Worm (Caenorhabditis elegans) whole organism, L3 larva: ENCODE measurements around the gene T14B1.1.
"Not testable (repeated sequence)": the region's sequence is repeated elsewhere in the genome, so short reads cannot be mapped to it uniquely, and the experiment has no call there.

Experiments used
- R02D3.7 ChIP-seq: fragments of 150-350 bp; optimal IDR thresholded peaks from 2 replicates; lab custom pipeline; 2014; ENCODE audit warnings: missing biosample characterization, missing genetic modification characterization
- ZK546.5 ChIP-seq: sonication (generic microtip); optimal IDR thresholded peaks from 2 replicates; lab custom pipeline; 2017; ENCODE audit warnings: missing biosample characterization, missing genetic modification characterization
- aly-2 ChIP-seq: fragments of 150-350 bp; optimal IDR thresholded peaks from 2 replicates; lab custom pipeline; 2014; ENCODE audit warnings: missing biosample characterization, missing genetic modification characterization
- ceh-16 ChIP-seq: sonication (generic microtip); optimal IDR thresholded peaks from 2 replicates; lab custom pipeline; 2017; ENCODE audit warnings: missing biosample characterization, missing genetic modification characterization
- ceh-28 ChIP-seq: fragments of 150-350 bp; optimal IDR thresholded peaks from 2 replicates; lab custom pipeline; 2014; ENCODE audit warnings: missing biosample characterization, missing genetic modification reagents, missing genetic modification characterization
- ceh-82 ChIP-seq: fragments of 150-350 bp; optimal IDR thresholded peaks from 2 replicates; lab custom pipeline; 2014; ENCODE audit warnings: missing biosample characterization, missing genetic modification characterization
- ceh-9 ChIP-seq: sonication (generic microtip); optimal IDR thresholded peaks from 2 replicates; lab custom pipeline; 2018; ENCODE audit warnings: missing biosample characterization, missing genetic modification characterization
- egl-5 ChIP-seq: fragments of 150-350 bp; optimal IDR thresholded peaks from 2 replicates; lab custom pipeline; 2017; ENCODE audit warnings: missing biosample characterization, missing genetic modification reagents, missing genetic modification characterization, inconsistent platforms
- elt-1 ChIP-seq: fragments of 150-350 bp; optimal IDR thresholded peaks from 2 replicates; lab custom pipeline; 2014; ENCODE audit warnings: missing biosample characterization, missing genetic modification characterization
- elt-2 ChIP-seq: sonication (generic microtip); optimal IDR thresholded peaks from 2 replicates; lab custom pipeline; 2016; ENCODE audit warnings: missing genetic modification reagents, mild to moderate bottlenecking, missing genetic modification characterization, missing compliant biosample characterization
- elt-3 ChIP-seq, 3 experiments: fragments of 150-350 bp in 1 of 3; sonication (generic microtip) in 2 of 3; optimal IDR thresholded peaks; 2 replicates in 2 of 3; 4 replicates in 1 of 3; lab custom pipeline; 2014 to 2017; ENCODE audit warnings: missing biosample characterization in 3 of 3, missing genetic modification characterization in 3 of 3
- fos-1 ChIP-seq: fragments of 150-350 bp; optimal IDR thresholded peaks from 2 replicates; lab custom pipeline; 2014; ENCODE audit warnings: missing biosample characterization, missing genetic modification characterization
- hmg-11 ChIP-seq: sonication (generic microtip); optimal IDR thresholded peaks from 2 replicates; lab custom pipeline; 2016; ENCODE audit warnings: missing genetic modification characterization, missing compliant biosample characterization
- jun-1 ChIP-seq: fragments of 150-350 bp; optimal IDR thresholded peaks from 2 replicates; lab custom pipeline; 2014; ENCODE audit warnings: missing biosample characterization, missing genetic modification reagents, missing genetic modification characterization
- lin-39 ChIP-seq: fragments of 150-350 bp; optimal IDR thresholded peaks from 2 replicates; lab custom pipeline; 2018; ENCODE audit warnings: missing biosample characterization, missing genetic modification reagents, missing genetic modification characterization
- lsy-12 ChIP-seq: sonication (generic microtip); optimal IDR thresholded peaks from 2 replicates; lab custom pipeline; 2016; ENCODE audit warnings: mild to moderate bottlenecking, missing genetic modification characterization, missing compliant biosample characterization
- mdl-1 ChIP-seq: fragments of 150-350 bp; optimal IDR thresholded peaks from 2 replicates; lab custom pipeline; 2014; ENCODE audit warnings: missing biosample characterization, missing genetic modification characterization
- mml-1 ChIP-seq: fragments of 150-350 bp; sonication (generic microtip); optimal IDR thresholded peaks from 3 replicates; lab custom pipeline; 2014; ENCODE audit warnings: missing biosample characterization, missing genetic modification characterization
- nhr-12 ChIP-seq: fragments of 150-350 bp; optimal IDR thresholded peaks from 2 replicates; lab custom pipeline; 2014; ENCODE audit warnings: missing biosample characterization, missing genetic modification characterization
- nhr-23 ChIP-seq: fragments of 150-350 bp; optimal IDR thresholded peaks from 2 replicates; lab custom pipeline; 2014; ENCODE audit warnings: missing biosample characterization, missing genetic modification reagents, missing genetic modification characterization
- nhr-25 ChIP-seq: sonication (generic microtip); optimal IDR thresholded peaks from 2 replicates; lab custom pipeline; 2017; ENCODE audit warnings: missing biosample characterization, missing genetic modification characterization
- nhr-43 ChIP-seq: sonication (generic microtip); optimal IDR thresholded peaks from 2 replicates; lab custom pipeline; 2016; ENCODE audit warnings: mild to moderate bottlenecking, missing genetic modification characterization, missing compliant biosample characterization; ENCODE audit not compliant: poor library complexity, severe bottlenecking
- nhr-76 ChIP-seq: fragments of 150-350 bp; sonication (generic microtip); optimal IDR thresholded peaks from 5 replicates; lab custom pipeline; 2014; ENCODE audit warnings: missing biosample characterization, missing genetic modification characterization
- pha-4 ChIP-seq: fragments of 150-350 bp; optimal IDR thresholded peaks from 2 replicates; lab custom pipeline; 2014; ENCODE audit warnings: missing biosample characterization, missing genetic modification reagents, missing genetic modification characterization
- pqm-1 ChIP-seq: fragments of 150-350 bp; optimal IDR thresholded peaks from 2 replicates; lab custom pipeline; 2017; ENCODE audit warnings: missing biosample characterization, missing genetic modification characterization, inconsistent platforms
- sea-2 ChIP-seq: fragments of 150-350 bp; sonication (generic microtip); optimal IDR thresholded peaks from 4 replicates; lab custom pipeline; 2014; ENCODE audit warnings: missing biosample characterization, missing genetic modification reagents, missing genetic modification characterization
- skn-1 ChIP-seq: fragments of 150-350 bp; optimal IDR thresholded peaks from 2 replicates; lab custom pipeline; 2014; ENCODE audit warnings: missing biosample characterization, missing genetic modification characterization
- snpc-4 ChIP-seq: fragments of 150-350 bp; optimal IDR thresholded peaks from 2 replicates; lab custom pipeline; 2014; ENCODE audit warnings: missing biosample characterization, missing genetic modification characterization
- tbx-2 ChIP-seq: sonication (generic microtip); optimal IDR thresholded peaks from 2 replicates; lab custom pipeline; 2016; ENCODE audit warnings: mild to moderate bottlenecking, missing genetic modification characterization, missing compliant biosample characterization
- unc-39 ChIP-seq: sonication (generic microtip); optimal IDR thresholded peaks from 4 replicates; lab custom pipeline; 2017; ENCODE audit warnings: missing biosample characterization, missing genetic modification characterization
- unc-62 ChIP-seq: fragments of 150-350 bp; sonication (generic microtip); optimal IDR thresholded peaks from 4 replicates; lab custom pipeline; 2014; ENCODE audit warnings: missing biosample characterization, missing genetic modification reagents, missing genetic modification characterization
- ztf-11 ChIP-seq: fragments of 150-350 bp; optimal IDR thresholded peaks from 2 replicates; lab custom pipeline; 2014; ENCODE audit warnings: missing biosample characterization, missing genetic modification characterization
- ztf-4 ChIP-seq: fragments of 150-350 bp; optimal IDR thresholded peaks from 2 replicates; lab custom pipeline; 2014; ENCODE audit warnings: missing biosample characterization, missing genetic modification characterization

Gene T14B1.1

ce11 chrX:9635376-9635775 lies 33.1 kb downstream of the T14B1.1 start, which contains the start of gene F34H10.5:
F34H10.5 (plus strand) TSS chrX:9635676.
- TF ChIP-seq elt-3 (tag; optimal IDR thresholded peaks at IDR 0.05; lab: Kevin White, UChicago) = no peak
- no peak for TF ChIP-seq egl-5 (tag; lab: Kevin White, UChicago)
- TF ChIP-seq R02D3.7 = no peak
- no peak for TF ChIP-seq snpc-4
- TF ChIP-seq sea-2 (GFP tag; lab: Kevin White, UChicago) = no peak
- no peak for TF ChIP-seq ZK546.5 (tag; lab: Kevin White, UChicago)
- no peak for TF ChIP-seq ztf-11 (tag; lab: Kevin White, UChicago)
- no peak for TF ChIP-seq lin-39
- TF ChIP-seq nhr-43 (tag; lab: Kevin White, UChicago) = no peak
- no peak for TF ChIP-seq unc-39 (tag; lab: Kevin White, UChicago)
- TF ChIP-seq mml-1 (tag; lab: Kevin White, UChicago) = no peak

DNA sequence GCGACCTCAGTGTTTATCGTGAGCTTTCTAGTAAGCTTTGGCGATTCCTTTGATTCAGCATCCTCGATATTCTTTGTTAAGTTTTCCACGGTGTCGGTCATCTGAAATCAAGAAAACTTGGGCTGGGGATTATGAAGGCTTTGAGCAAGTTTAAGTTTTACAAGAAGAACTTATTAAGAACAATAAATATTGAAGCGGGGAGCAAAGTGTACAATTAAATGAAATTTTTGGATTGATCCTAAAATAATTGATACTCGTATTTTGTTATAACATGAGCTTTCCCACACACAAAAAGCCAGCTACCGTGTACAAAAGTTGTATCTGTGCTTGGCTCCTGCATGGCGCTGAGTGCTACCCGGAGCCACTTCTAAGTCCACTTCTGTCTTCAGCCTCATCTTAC lies 33.6 kb downstream of the T14B1.1 start, which contains the start of gene F34H10.3:
TSS of gene F34H10.3 (minus strand) at position 101 of the 400 bp plus-strand sequence.
- TF ChIP-seq lsy-12 = no peak
- no peak for TF ChIP-seq ceh-28 (tag; lab: Kevin White, UChicago)
- TF ChIP-seq tbx-2 = no peak
- no peak for TF ChIP-seq hmg-11 (tag; lab: Kevin White, UChicago)
- no peak for TF ChIP-seq jun-1
- TF ChIP-seq ceh-82 (tag; lab: Kevin White, UChicago) = no peak
- TF ChIP-seq fos-1 (tag; lab: Kevin White, UChicago) = no peak
- no peak for TF ChIP-seq snpc-4
- no peak for TF ChIP-seq ceh-9
- no peak for TF ChIP-seq ZK546.5 (tag; lab: Kevin White, UChicago)

ce11 chrX:9629552-9629951 lies 39.0 kb downstream of the T14B1.1 start:
- TF ChIP-seq skn-1 (no peak), elt-3 (tag; optimal IDR thresholded peaks at IDR 0.05; lab: Kevin White, UChicago) (no peak), nhr-76 (tag; lab: Kevin White, UChicago) (no peak), mml-1 (tag; lab: Kevin White, UChicago) (no peak), nhr-25 (tag; lab: Kevin White, UChicago) (no peak), R02D3.7 (no peak), elt-1 (tag; lab: Kevin White, UChicago) (no peak), mdl-1 (tag; lab: Kevin White, UChicago) (no peak), unc-62 (GFP tag; lab: Kevin White, UChicago) (no peak), ceh-28 (tag; lab: Kevin White, UChicago) (no peak), nhr-23 (tag; lab: Kevin White, UChicago) (no peak), snpc-4 (no peak), ztf-11 (tag; lab: Kevin White, UChicago) (no peak), ceh-16 (tag; lab: Kevin White, UChicago) (no peak)
- TF ChIP-seq, all 47 proteins: peak for 0

ce11 chrX:9625824-9626223 lies 42.7 kb downstream of the T14B1.1 start, which contains the start of gene F34H10.1:
F34H10.1 (plus strand) TSS chrX:9626124.
- TF ChIP-seq unc-62 (GFP tag; lab: Kevin White, UChicago); nhr-43 (tag; lab: Kevin White, UChicago); ztf-4 (tag; lab: Kevin White, UChicago): not testable (repeated sequence)

ce11 chrX:9622609-9623008 lies 45.9 kb downstream of the T14B1.1 start:
- TF ChIP-seq nhr-43 (tag; lab: Kevin White, UChicago) = peak; percentile 59
- TF ChIP-seq R02D3.7 = no peak
- no peak for TF ChIP-seq nhr-23 (tag; lab: Kevin White, UChicago)
- TF ChIP-seq lsy-12 = peak; percentile 4
- peak; percentile 4 for TF ChIP-seq nhr-25 (tag; lab: Kevin White, UChicago)
- TF ChIP-seq hmg-11 (tag; lab: Kevin White, UChicago) = peak; percentile 14
- peak; percentile 27 for TF ChIP-seq elt-2 (tag; lab: Kevin White, UChicago)

ce11 chrX:9620136-9620535 lies 48.4 kb downstream of the T14B1.1 start, which contains the start of gene C11E4.8:
C11E4.8 (plus strand) TSS chrX:9620436.
- TF ChIP-seq mml-1 (tag; lab: Kevin White, UChicago) (no peak), elt-2 (tag; lab: Kevin White, UChicago) (no peak), nhr-12 (tag; lab: Kevin White, UChicago) (no peak), pqm-1 (no peak), nhr-43 (tag; lab: Kevin White, UChicago) (no peak), pha-4 (tag; lab: Kevin White, UChicago) (no peak), ceh-28 (tag; lab: Kevin White, UChicago) (no peak), lin-39 (no peak), nhr-25 (tag; lab: Kevin White, UChicago) (no peak), aly-2 (tag; lab: Kevin White, UChicago) (no peak), R02D3.7 (no peak), skn-1 (no peak), nhr-23 (tag; lab: Kevin White, UChicago) (no peak), snpc-4 (no peak), nhr-76 (tag; lab: Kevin White, UChicago) (no peak)
